Worm (Caenorhabditis elegans) whole organism, L3 larva: ENCODE measurements around the gene fbxa-28.
A peak's percentile ranks its signal among the peaks of the same experiment; 100 is the strongest.

Source experiments
- ZK546.5 ChIP-seq: sonication (generic microtip); optimal IDR thresholded peaks from 2 replicates; lab custom pipeline; 2017; ENCODE audit warnings: missing biosample characterization, missing genetic modification characterization
- ceh-16 ChIP-seq: sonication (generic microtip); optimal IDR thresholded peaks from 2 replicates; lab custom pipeline; 2017; ENCODE audit warnings: missing biosample characterization, missing genetic modification characterization
- ceh-28 ChIP-seq: fragments of 150-350 bp; optimal IDR thresholded peaks from 2 replicates; lab custom pipeline; 2014; ENCODE audit warnings: missing biosample characterization, missing genetic modification reagents, missing genetic modification characterization
- ceh-82 ChIP-seq: fragments of 150-350 bp; optimal IDR thresholded peaks from 2 replicates; lab custom pipeline; 2014; ENCODE audit warnings: missing biosample characterization, missing genetic modification characterization
- ceh-9 ChIP-seq: sonication (generic microtip); optimal IDR thresholded peaks from 2 replicates; lab custom pipeline; 2018; ENCODE audit warnings: missing biosample characterization, missing genetic modification characterization
- elt-1 ChIP-seq: fragments of 150-350 bp; optimal IDR thresholded peaks from 2 replicates; lab custom pipeline; 2014; ENCODE audit warnings: missing biosample characterization, missing genetic modification characterization
- elt-2 ChIP-seq: sonication (generic microtip); optimal IDR thresholded peaks from 2 replicates; lab custom pipeline; 2016; ENCODE audit warnings: missing genetic modification reagents, mild to moderate bottlenecking, missing genetic modification characterization, missing compliant biosample characterization
- eor-1 ChIP-seq, 2 experiments: fragments of 150-350 bp; optimal IDR thresholded peaks; 2 replicates each; lab custom pipeline; 2014 to 2018; ENCODE audit warnings: missing biosample characterization in 2 of 2, missing genetic modification characterization in 2 of 2
- fkh-10 ChIP-seq: sonication (generic microtip); optimal IDR thresholded peaks from 2 replicates; lab custom pipeline; 2017; ENCODE audit warnings: missing biosample characterization, missing genetic modification reagents, missing genetic modification characterization
- fos-1 ChIP-seq: fragments of 150-350 bp; optimal IDR thresholded peaks from 2 replicates; lab custom pipeline; 2014; ENCODE audit warnings: missing biosample characterization, missing genetic modification characterization
- jun-1 ChIP-seq: fragments of 150-350 bp; optimal IDR thresholded peaks from 2 replicates; lab custom pipeline; 2014; ENCODE audit warnings: missing biosample characterization, missing genetic modification reagents, missing genetic modification characterization
- lin-15B ChIP-seq: fragments of 150-350 bp; optimal IDR thresholded peaks from 2 replicates; lab custom pipeline; 2014; ENCODE audit warnings: missing biosample characterization, missing genetic modification characterization
- lsy-12 ChIP-seq: sonication (generic microtip); optimal IDR thresholded peaks from 2 replicates; lab custom pipeline; 2016; ENCODE audit warnings: mild to moderate bottlenecking, missing genetic modification characterization, missing compliant biosample characterization
- mml-1 ChIP-seq: fragments of 150-350 bp; sonication (generic microtip); optimal IDR thresholded peaks from 3 replicates; lab custom pipeline; 2014; ENCODE audit warnings: missing biosample characterization, missing genetic modification characterization
- nhr-11 ChIP-seq: fragments of 150-350 bp; optimal IDR thresholded peaks from 2 replicates; lab custom pipeline; 2014; ENCODE audit warnings: missing biosample characterization, missing genetic modification characterization
- nhr-12 ChIP-seq: fragments of 150-350 bp; optimal IDR thresholded peaks from 2 replicates; lab custom pipeline; 2014; ENCODE audit warnings: missing biosample characterization, missing genetic modification characterization
- nhr-23 ChIP-seq: fragments of 150-350 bp; optimal IDR thresholded peaks from 2 replicates; lab custom pipeline; 2014; ENCODE audit warnings: missing biosample characterization, missing genetic modification reagents, missing genetic modification characterization
- nhr-237 ChIP-seq: fragments of 150-350 bp; optimal IDR thresholded peaks from 2 replicates; lab custom pipeline; 2014; ENCODE audit warnings: missing biosample characterization, missing genetic modification characterization
- nhr-25 ChIP-seq: sonication (generic microtip); optimal IDR thresholded peaks from 2 replicates; lab custom pipeline; 2017; ENCODE audit warnings: missing biosample characterization, missing genetic modification characterization
- nhr-28 ChIP-seq: fragments of 150-350 bp; optimal IDR thresholded peaks from 2 replicates; lab custom pipeline; 2014; ENCODE audit warnings: missing biosample characterization, missing genetic modification characterization
- nhr-67 ChIP-seq: fragments of 150-350 bp; optimal IDR thresholded peaks from 2 replicates; lab custom pipeline; 2014; ENCODE audit warnings: missing biosample characterization, missing genetic modification characterization
- nhr-76 ChIP-seq: fragments of 150-350 bp; sonication (generic microtip); optimal IDR thresholded peaks from 5 replicates; lab custom pipeline; 2014; ENCODE audit warnings: missing biosample characterization, missing genetic modification characterization
- nhr-77 ChIP-seq: fragments of 150-350 bp; optimal IDR thresholded peaks from 2 replicates; lab custom pipeline; 2014; ENCODE audit warnings: missing biosample characterization, missing genetic modification characterization
- pha-4 ChIP-seq: fragments of 150-350 bp; optimal IDR thresholded peaks from 2 replicates; lab custom pipeline; 2014; ENCODE audit warnings: missing biosample characterization, missing genetic modification reagents, missing genetic modification characterization
- pqm-1 ChIP-seq: fragments of 150-350 bp; optimal IDR thresholded peaks from 2 replicates; lab custom pipeline; 2017; ENCODE audit warnings: missing biosample characterization, missing genetic modification characterization, inconsistent platforms
- sea-2 ChIP-seq: fragments of 150-350 bp; sonication (generic microtip); optimal IDR thresholded peaks from 4 replicates; lab custom pipeline; 2014; ENCODE audit warnings: missing biosample characterization, missing genetic modification reagents, missing genetic modification characterization
- skn-1 ChIP-seq: fragments of 150-350 bp; optimal IDR thresholded peaks from 2 replicates; lab custom pipeline; 2014; ENCODE audit warnings: missing biosample characterization, missing genetic modification characterization
- tbx-2 ChIP-seq: sonication (generic microtip); optimal IDR thresholded peaks from 2 replicates; lab custom pipeline; 2016; ENCODE audit warnings: mild to moderate bottlenecking, missing genetic modification characterization, missing compliant biosample characterization
- unc-39 ChIP-seq: sonication (generic microtip); optimal IDR thresholded peaks from 4 replicates; lab custom pipeline; 2017; ENCODE audit warnings: missing biosample characterization, missing genetic modification characterization
- unc-62 ChIP-seq: fragments of 150-350 bp; sonication (generic microtip); optimal IDR thresholded peaks from 4 replicates; lab custom pipeline; 2014; ENCODE audit warnings: missing biosample characterization, missing genetic modification reagents, missing genetic modification characterization
- zag-1 ChIP-seq: fragments of 150-350 bp; optimal IDR thresholded peaks from 2 replicates; lab custom pipeline; 2014; ENCODE audit warnings: missing biosample characterization, missing genetic modification characterization

The fbxa-28 gene

ce11 chrIII:1323555-1323954 lies 25.9 kb downstream of the fbxa-28 start:
- peak; percentile 94 for TF ChIP-seq elt-2 (tag; lab: Kevin White, UChicago)
- TF ChIP-seq mml-1 (tag; lab: Kevin White, UChicago) = no peak
- TF ChIP-seq lin-15B (tag; lab: Kevin White, UChicago) = no peak
- TF ChIP-seq eor-1 (tag; optimal IDR thresholded peaks at IDR 0.05; lab: Kevin White, UChicago) = no peak
- no peak for TF ChIP-seq nhr-28
- no peak for TF ChIP-seq pha-4
- TF ChIP-seq pqm-1 (tag; lab: Kevin White, UChicago) = peak; percentile 81
- TF ChIP-seq zag-1 (tag; lab: Kevin White, UChicago) = no peak
- TF ChIP-seq nhr-76 (tag; lab: Kevin White, UChicago) = no peak
- TF ChIP-seq nhr-25 (tag; lab: Kevin White, UChicago) = no peak

- TF ChIP-seq ceh-82 (tag; lab: Kevin White, UChicago) (no peak), unc-39 (tag; lab: Kevin White, UChicago) (no peak), nhr-11 (tag; lab: Kevin White, UChicago) (no peak), sea-2 (GFP tag; lab: Kevin White, UChicago) (no peak), skn-1 (tag; lab: Kevin White, UChicago) (no peak), unc-62 (GFP tag; lab: Kevin White, UChicago) (no peak), nhr-76 (tag; lab: Kevin White, UChicago) (no peak)
Observed at ce11 chrIII:1324513-1324912, 26.8 kb downstream of the fbxa-28 start, which contains the start of gene fbxa-14. Gene fbxa-14, minus strand, starts transcription at chrIII:1324613.

ce11 chrIII:1326490-1326889 lies 28.8 kb downstream of the fbxa-28 start, which contains the start of gene Y82E9BL.18:
Gene Y82E9BL.18, plus strand, starts transcription at chrIII:1326790.
- TF ChIP-seq skn-1 (tag; lab: Kevin White, UChicago) = no peak

ce11 chrIII:1331894-1332293 lies 34.2 kb downstream of the fbxa-28 start, which contains the start of gene Y82E9BL.19:
Gene Y82E9BL.19, plus strand, starts transcription at chrIII:1332016.
- TF ChIP-seq elt-2 (tag; lab: Kevin White, UChicago) (peak; percentile 68), eor-1 (tag; optimal IDR thresholded peaks at IDR 0.05; lab: Kevin White, UChicago) (no peak)
- TF ChIP-seq, all 47 proteins: peak for 1

- TF ChIP-seq ceh-16 (tag; lab: Kevin White, UChicago) (no peak), nhr-12 (no peak), elt-1 (tag; lab: Kevin White, UChicago) (no peak), nhr-28 (no peak)
- TF ChIP-seq, all 47 proteins: peak for 0
Observed at ce11 chrIII:1340240-1340639, 42.5 kb downstream of the fbxa-28 start, which contains the start of gene fbxa-5. Gene fbxa-5, minus strand, starts transcription at chrIII:1340340.

ce11 chrIII:1342488-1342887 lies 44.8 kb downstream of the fbxa-28 start, which contains the start of gene fbxa-26:
Gene fbxa-26, minus strand, starts transcription at chrIII:1342522.
- TF ChIP-seq elt-2 (tag; lab: Kevin White, UChicago) (peak; percentile 67), pha-4 (peak; percentile 20), nhr-12 (no peak)
- TF ChIP-seq, all 47 proteins: peak for 2

- TF ChIP-seq jun-1 (tag; lab: Kevin White, UChicago) (no peak), lsy-12 (tag; lab: Kevin White, UChicago) (no peak), tbx-2 (tag; lab: Kevin White, UChicago) (no peak), pqm-1 (tag; lab: Kevin White, UChicago) (no peak), ZK546.5 (tag; lab: Kevin White, UChicago) (no peak)
Observed at ce11 chrIII:1342919-1343419, 45.3 kb downstream of the fbxa-28 start, which contains the start of gene fbxa-27. Gene fbxa-27, plus strand, starts transcription at chrIII:1342969.

- TF ChIP-seq nhr-23 (tag; lab: Kevin White, UChicago) (no peak), elt-2 (tag; lab: Kevin White, UChicago) (no peak), fkh-10 (GFP tag; lab: Kevin White, UChicago) (no peak), nhr-237 (tag; lab: Kevin White, UChicago) (no peak), ceh-16 (tag; lab: Kevin White, UChicago) (no peak), pqm-1 (tag; lab: Kevin White, UChicago) (no peak), nhr-76 (tag; lab: Kevin White, UChicago) (no peak), pha-4 (no peak), nhr-11 (tag; lab: Kevin White, UChicago) (no peak), ceh-28 (tag; lab: Kevin White, UChicago) (no peak), ceh-9 (tag; lab: Kevin White, UChicago) (no peak), ZK546.5 (tag; lab: Kevin White, UChicago) (no peak), nhr-67 (tag; lab: Kevin White, UChicago) (no peak), fos-1 (no peak), nhr-77 (tag; lab: Kevin White, UChicago) (no peak), zag-1 (tag; lab: Kevin White, UChicago) (no peak)
Observed at ce11 chrIII:1345694-1346093, 48.0 kb downstream of the fbxa-28 start, which contains the start of gene Y82E9BL.6. Gene Y82E9BL.6, minus strand, starts transcription at chrIII:1345794.
